Fruit fly (Drosophila melanogaster) whole organism: Measurements from ENCODE around the gene CG43082.

ENCODE experiments used
- CG8478 ChIP-seq: fragments of >200 bp; optimal IDR thresholded peaks from 2 replicates; lab custom pipeline; 2018; ENCODE audit warnings: inconsistent platforms
- Dll ChIP-seq: fragments of >200 bp; optimal IDR thresholded peaks from 2 replicates; lab custom pipeline; 2017
- EcR ChIP-seq, 2 experiments: fragments of >200 bp; optimal IDR thresholded peaks; 2 replicates each; lab custom pipeline; 2017; ENCODE audit warnings: missing biosample characterization in 2 of 2, missing genetic modification characterization in 2 of 2, missing genetic modification reagents in 2 of 2
- pan ChIP-seq: fragments of >200 bp; optimal IDR thresholded peaks from 2 replicates; lab custom pipeline; 2017
- psq ChIP-seq: fragments of >200 bp; optimal IDR thresholded peaks from 2 replicates; lab custom pipeline; 2017
- usp ChIP-seq: fragments of >200 bp; optimal IDR thresholded peaks from 2 replicates; lab custom pipeline; 2017; ENCODE audit warnings: missing biosample characterization, missing genetic modification characterization, mixed read lengths

DNA sequence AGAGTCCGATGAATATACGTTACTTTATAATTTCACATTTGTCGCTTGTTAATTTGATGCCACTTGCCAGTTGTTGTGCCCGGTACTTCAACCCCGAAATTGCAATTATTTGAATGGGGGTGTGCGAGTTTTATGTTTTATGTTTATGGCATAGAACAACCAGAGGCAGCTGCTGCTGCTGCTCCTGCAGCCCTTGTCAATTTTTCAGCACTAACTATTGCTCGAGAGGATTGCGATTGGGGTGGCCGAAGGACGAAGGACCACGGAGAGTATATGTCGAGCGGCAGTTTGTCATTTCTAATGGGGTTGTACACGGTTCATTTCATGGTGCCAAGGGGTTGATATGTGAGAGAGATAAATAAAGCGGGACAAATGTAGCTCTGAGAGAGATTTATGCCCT lies 37.6 kb upstream of the CG43082 start:
- no peak for TF ChIP-seq CG8478 (lab: Kevin White, UChicago)
- no peak for TF ChIP-seq psq (lab: Kevin White, UChicago)
- no peak for TF ChIP-seq pan (lab: Kevin White, UChicago)
- TF ChIP-seq usp: no peak
- TF ChIP-seq Dll (lab: Kevin White, UChicago): no peak
- no peak for TF ChIP-seq EcR (GFP tag; optimal IDR thresholded peaks at IDR 0.05; lab: Kevin White, UChicago)
